Fruit fly (Drosophila melanogaster): ENCODE measurements around the gene PolrMT.

Gene PolrMT

DNA sequence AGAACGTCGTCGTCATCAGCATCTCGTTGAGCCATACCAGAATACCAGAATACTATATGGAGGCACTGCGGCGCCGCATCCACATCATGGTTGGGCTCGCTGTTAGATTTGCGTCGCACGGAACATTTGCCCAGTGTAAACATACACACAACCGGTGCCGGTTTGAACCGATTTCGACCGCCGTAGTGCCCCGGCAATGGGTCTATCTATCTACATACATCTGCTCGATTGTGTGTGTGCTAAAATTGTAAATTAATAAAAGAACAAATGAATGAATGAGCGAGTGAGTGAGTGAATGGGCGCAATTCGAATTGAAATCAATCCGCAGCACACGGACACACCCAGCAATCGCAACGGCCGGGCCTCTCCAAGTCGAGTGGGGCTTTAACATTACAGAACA, 17.3 kb upstream of the PolrMT start (continued):
- TF ChIP-seq stwl (tag; optimal IDR thresholded peaks at IDR 0.05) (no peak), Ets97D (GFP tag; optimal IDR thresholded peaks at IDR 0.05) (no peak), dysf (GFP tag; IDR thresholded peaks at IDR 0.05) (no peak), exex (tag; optimal IDR thresholded peaks at IDR 0.05) (peak; percentile 53)

DNA sequence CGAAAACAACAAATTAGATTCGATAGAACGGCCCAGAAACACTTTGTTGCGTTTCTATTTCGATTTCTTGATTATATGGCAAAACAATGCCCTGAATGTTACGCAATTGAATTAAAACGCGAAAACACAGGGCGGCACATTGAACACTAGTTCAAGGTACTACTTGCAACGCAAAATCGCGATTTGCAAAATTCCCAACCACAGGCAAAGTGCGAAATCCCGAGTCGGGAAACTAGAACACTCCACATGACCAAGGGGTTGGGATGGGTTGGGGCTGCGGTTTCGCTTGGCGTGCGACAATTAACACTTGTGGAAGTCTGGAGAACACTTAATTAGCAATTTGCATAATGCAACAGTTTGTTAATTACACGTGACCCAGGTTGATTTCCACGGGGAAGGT, 16.1 kb upstream of the PolrMT start:
- TF ChIP-seq Pdp1 (GFP tag; optimal IDR thresholded peaks at IDR 0.05) (peak in 1 of 2 experiments; percentile 40), mam (GFP tag; optimal IDR thresholded peaks at IDR 0.05) (no peak), CG10274 (GFP tag; optimal IDR thresholded peaks at IDR 0.05) (no peak), vnd (GFP tag; IDR thresholded peaks at IDR 0.05; ENCODE audit: partially characterized antibody) (0 out of 3 replicates have a peak, but pooled peaks have one; percentile 22), chinmo (GFP tag; IDR thresholded peaks at IDR 0.05; ENCODE audit: partially characterized antibody) (0 out of 4 replicates have a peak, but pooled peaks have one; percentile 6)

DNA sequence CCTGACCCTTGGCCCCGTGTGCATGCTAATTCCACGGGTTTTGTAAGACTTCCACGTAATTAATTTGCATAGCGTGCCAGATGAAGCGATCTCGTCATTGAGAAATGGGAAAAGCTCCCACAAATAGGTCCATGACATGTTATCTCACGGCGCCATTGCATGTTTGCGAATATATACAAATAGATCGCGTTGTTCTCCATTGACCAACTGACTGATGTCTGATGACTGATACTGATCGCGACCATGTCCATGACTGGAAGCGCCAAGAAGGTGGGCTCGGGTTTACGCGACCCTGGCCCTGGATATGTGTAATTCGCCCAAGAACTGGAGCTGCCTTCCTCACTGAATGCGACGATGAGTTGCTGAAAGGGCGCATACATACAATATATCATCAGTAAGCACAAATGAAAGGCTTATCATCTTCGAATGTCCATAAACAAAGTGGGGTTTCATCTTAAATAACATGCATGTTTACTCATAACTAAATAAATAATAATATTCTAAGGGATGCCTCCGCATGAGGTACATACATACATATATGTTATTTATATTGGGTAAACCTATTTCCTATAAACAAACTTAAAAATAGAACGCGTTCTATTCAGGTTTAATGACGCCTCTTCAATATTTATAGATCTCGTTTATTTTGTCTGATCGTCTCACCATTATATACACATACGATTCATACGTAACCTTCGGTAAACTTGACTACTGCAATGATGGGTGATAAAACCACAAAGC, 15.1 kb upstream of the PolrMT start:
- TF ChIP-seq Vsx1 (GFP tag; optimal IDR thresholded peaks at IDR 0.05) (peak; percentile 45), CG14014 (GFP tag; IDR thresholded peaks at IDR 0.05) (no peak), Sry-β (GFP tag; optimal IDR thresholded peaks at IDR 0.05) (no peak), Fer3 (tag; optimal IDR thresholded peaks at IDR 0.05) (peak; percentile 30), tgo (GFP tag; IDR thresholded peaks at IDR 0.05) (no peak), CG6765 (GFP tag; optimal IDR thresholded peaks at IDR 0.05) (no peak), tin (GFP tag; optimal IDR thresholded peaks at IDR 0.05) (no peak), CG4404 (GFP tag; IDR thresholded peaks at IDR 0.05) (no peak), Atf6 (GFP tag; IDR thresholded peaks at IDR 0.05) (no peak), CG10979 (tag; optimal IDR thresholded peaks at IDR 0.05) (peak; percentile 52), CG10565 (GFP tag; optimal IDR thresholded peaks at IDR 0.05) (no peak), Dek (tag; optimal IDR thresholded peaks at IDR 0.05) (no peak), Hr78 (GFP tag; optimal IDR thresholded peaks at IDR 0.05) (no peak), CG3065 (GFP tag; optimal IDR thresholded peaks at IDR 0.05) (no peak), C15 (GFP tag; IDR thresholded peaks at IDR 0.05) (no peak), Aef1 (GFP tag; IDR thresholded peaks at IDR 0.05) (no peak), crol (GFP tag; IDR thresholded peaks at IDR 0.05) (no peak), CG7372 (GFP tag; IDR thresholded peaks at IDR 0.05) (no peak), ab (GFP tag; optimal IDR thresholded peaks at IDR 0.05) (no peak), ara (GFP tag; IDR thresholded peaks at IDR 0.05) (peak; percentile 59; the same call in 1 of the 2 replicates), prd (optimal IDR thresholded peaks at IDR 0.05) (no peak), prd (GFP tag; IDR thresholded peaks at IDR 0.05) (no peak), az2 (GFP tag; optimal IDR thresholded peaks at IDR 0.05) (no peak), lola (GFP tag; optimal IDR thresholded peaks at IDR 0.05) (peak in 1 of 3 experiments; percentile 74), CG10267 (tag; optimal IDR thresholded peaks at IDR 0.05) (peak; percentile 30), CG2889 (GFP tag; IDR thresholded peaks at IDR 0.05) (no peak), oc (tag; optimal IDR thresholded peaks at IDR 0.05) (peak; percentile 46), ato (GFP tag; IDR thresholded peaks at IDR 0.05; ENCODE audit: partially characterized antibody) (no peak), CG3407 (GFP tag; optimal IDR thresholded peaks at IDR 0.05) (peak; percentile 77), CG6813 (GFP tag; optimal IDR thresholded peaks at IDR 0.05) (peak; percentile 74), Jarid2 (GFP tag; optimal IDR thresholded peaks at IDR 0.05) (peak; percentile 4), CG6175 (GFP tag; IDR thresholded peaks at IDR 0.05) (no peak), pnt (GFP tag; optimal IDR thresholded peaks at IDR 0.05) (no peak), CG31441 (GFP tag; IDR thresholded peaks at IDR 0.05) (peak; percentile 55; the same call in 1 of the 2 replicates), trh (GFP tag; optimal IDR thresholded peaks at IDR 0.05) (no peak), br (optimal IDR thresholded peaks at IDR 0.05) (no peak), CG12299 (tag; optimal IDR thresholded peaks at IDR 0.05) (peak; percentile 43)
